Worm (Caenorhabditis elegans) whole organism, L1 larva: ENCODE results near the gene unc-16.
A peak's percentile ranks its signal among the peaks of the same experiment; 100 is the strongest.

ENCODE experiments used
- C04F5.9 ChIP-seq: sonication (generic microtip); optimal IDR thresholded peaks from 2 replicates; lab custom pipeline; 2016; ENCODE audit warnings: missing genetic modification characterization, missing compliant biosample characterization
- C16A3.4 ChIP-seq: fragments of 150-350 bp; optimal IDR thresholded peaks from 2 replicates; lab custom pipeline; 2014; ENCODE audit warnings: missing biosample characterization, missing genetic modification characterization
- C34B4.2 ChIP-seq: sonication (generic microtip); optimal IDR thresholded peaks from 2 replicates; lab custom pipeline; 2017; ENCODE audit warnings: mild to moderate bottlenecking, missing genetic modification characterization, missing compliant biosample characterization
- alr-1 ChIP-seq: fragments of 200-800 bp; sonication (Bioruptor generic); optimal IDR thresholded peaks from 2 replicates; lab custom pipeline; 2018; ENCODE audit warnings: borderline replicate concordance, mild to moderate bottlenecking, missing genetic modification characterization, missing compliant biosample characterization
- aly-2 ChIP-seq: fragments of 150-350 bp; optimal IDR thresholded peaks from 2 replicates; lab custom pipeline; 2014; ENCODE audit warnings: missing biosample characterization, missing genetic modification characterization
- ama-1 ChIP-seq: fragments of 150-350 bp; optimal IDR thresholded peaks from 2 replicates; lab custom pipeline; 2014
- ceh-63 ChIP-seq: fragments of 200-800 bp; sonication (Bioruptor generic); optimal IDR thresholded peaks from 2 replicates; lab custom pipeline; 2018; ENCODE audit warnings: mild to moderate bottlenecking, missing genetic modification characterization, missing compliant biosample characterization
- ceh-8 ChIP-seq: fragments of 200-800 bp; sonication (Bioruptor generic); optimal IDR thresholded peaks from 2 replicates; lab custom pipeline; 2018; ENCODE audit warnings: mild to moderate bottlenecking, missing genetic modification characterization, moderate library complexity, missing compliant biosample characterization
- ceh-82 ChIP-seq, 3 experiments: fragments of 150-350 bp in 1 of 3; sonication (generic microtip) in 2 of 3; optimal IDR thresholded peaks; 2 replicates each; lab custom pipeline; 2014 to 2017; ENCODE audit warnings: missing biosample characterization in 3 of 3, missing genetic modification characterization in 3 of 3
- dpl-1 ChIP-seq, 3 experiments: fragments of 150-350 bp in 2 of 3; sonication (generic microtip) in 1 of 3; optimal IDR thresholded peaks; 2 replicates each; lab custom pipeline; 2014 to 2017; ENCODE audit warnings: missing biosample characterization in 3 of 3, missing genetic modification characterization in 3 of 3, missing genetic modification reagents in 3 of 3
- efl-1 ChIP-seq, 4 experiments: fragments of 150-350 bp; optimal IDR thresholded peaks in 3 of 4; peaks in 1 of 4; 1 replicate in 1 of 4; 2 replicates in 3 of 4; lab custom pipeline; 2014; ENCODE audit warnings: missing biosample characterization in 2 of 4, missing genetic modification characterization in 2 of 4, missing genetic modification reagents in 2 of 4
- efl-3 ChIP-seq: fragments of 200-800 bp; sonication (Bioruptor generic); optimal IDR thresholded peaks from 2 replicates; lab custom pipeline; 2018; ENCODE audit warnings: mild to moderate bottlenecking, missing genetic modification characterization, missing compliant biosample characterization
- egl-13 ChIP-seq: sonication (generic microtip); optimal IDR thresholded peaks from 2 replicates; lab custom pipeline; 2016; ENCODE audit warnings: missing genotype, missing genetic modification reagents, missing genetic modification characterization, missing compliant biosample characterization
- elt-2 ChIP-seq: sonication (generic microtip); optimal IDR thresholded peaks from 2 replicates; lab custom pipeline; 2016; ENCODE audit warnings: missing genetic modification characterization, mild to moderate bottlenecking, inconsistent platforms, missing compliant biosample characterization, missing genetic modification reagents
- elt-3 ChIP-seq, 6 experiments: fragments of 150-350 bp in 1 of 6; sonication (generic microtip); optimal IDR thresholded peaks; 2 replicates each; lab custom pipeline; 2017 to 2018; ENCODE audit warnings: missing biosample characterization in 6 of 6, missing genetic modification characterization in 6 of 6, inconsistent platforms in 1 of 6
- fkh-4 ChIP-seq: sonication (generic microtip); optimal IDR thresholded peaks from 2 replicates; lab custom pipeline; 2016; ENCODE audit warnings: missing compliant biosample characterization, missing genetic modification characterization, borderline replicate concordance
- fkh-8 ChIP-seq: sonication (generic microtip); optimal IDR thresholded peaks from 2 replicates; lab custom pipeline; 2016; ENCODE audit warnings: mild to moderate bottlenecking, missing genetic modification characterization, missing compliant biosample characterization
- hlh-4 ChIP-seq: sonication (generic microtip); optimal IDR thresholded peaks from 2 replicates; lab custom pipeline; 2016; ENCODE audit warnings: mild to moderate bottlenecking, missing genetic modification characterization, missing compliant biosample characterization
- hpl-2 ChIP-seq: fragments of 150-350 bp; optimal IDR thresholded peaks from 2 replicates; lab custom pipeline; 2014; ENCODE audit warnings: missing biosample characterization, missing genetic modification reagents, missing genetic modification characterization
- irx-1 ChIP-seq: sonication (generic microtip); optimal IDR thresholded peaks from 2 replicates; lab custom pipeline; 2016; ENCODE audit warnings: missing genetic modification characterization, missing compliant biosample characterization
- lin-14 ChIP-seq: fragments of 200-800 bp; sonication (Bioruptor generic); optimal IDR thresholded peaks from 2 replicates; lab custom pipeline; 2018; ENCODE audit warnings: mild to moderate bottlenecking, missing genetic modification characterization, moderate library complexity, missing compliant biosample characterization
- lin-39 ChIP-seq: fragments of 150-350 bp; optimal IDR thresholded peaks from 2 replicates; lab custom pipeline; 2014; ENCODE audit warnings: missing biosample characterization, missing genetic modification reagents, missing genetic modification characterization
- lir-3 ChIP-seq: sonication (generic microtip); optimal IDR thresholded peaks from 2 replicates; lab custom pipeline; 2016; ENCODE audit warnings: mild to moderate bottlenecking, missing genetic modification characterization, moderate library complexity, missing compliant biosample characterization; ENCODE audit not compliant: poor library complexity
- lsy-2 ChIP-seq, 2 experiments: fragments of 150-350 bp; optimal IDR thresholded peaks; 2 replicates each; lab custom pipeline; 2014; ENCODE audit warnings: missing biosample characterization in 2 of 2, missing genetic modification characterization in 2 of 2
- mdl-1 ChIP-seq, 2 experiments: fragments of 150-350 bp; optimal IDR thresholded peaks; 2 replicates each; lab custom pipeline; 2014 to 2017; ENCODE audit warnings: missing biosample characterization in 2 of 2, missing genetic modification characterization in 2 of 2, inconsistent platforms in 1 of 2
- nhr-11 ChIP-seq: fragments of 150-350 bp; optimal IDR thresholded peaks from 2 replicates; lab custom pipeline; 2014; ENCODE audit warnings: missing biosample characterization, missing genetic modification characterization
- nhr-19 ChIP-seq: fragments of 200-800 bp; sonication (Bioruptor generic); conservative IDR thresholded peaks from 2 replicates; pipeline ENCODE4 v1.3.6; 2022; ENCODE audit warnings: missing genetic modification characterization, missing compliant biosample characterization
- nhr-237 ChIP-seq: fragments of 150-350 bp; optimal IDR thresholded peaks from 2 replicates; lab custom pipeline; 2014; ENCODE audit warnings: missing biosample characterization, missing genetic modification characterization
- nhr-47 ChIP-seq: sonication (generic microtip); optimal IDR thresholded peaks from 2 replicates; lab custom pipeline; 2016; ENCODE audit warnings: mild to moderate bottlenecking, missing genetic modification characterization, moderate library complexity, missing compliant biosample characterization
- nhr-71 ChIP-seq: sonication (generic microtip); optimal IDR thresholded peaks from 2 replicates; lab custom pipeline; 2016; ENCODE audit warnings: mild to moderate bottlenecking, missing genetic modification characterization, moderate library complexity, missing compliant biosample characterization
- nhr-84 ChIP-seq: sonication (generic microtip); optimal IDR thresholded peaks from 2 replicates; lab custom pipeline; 2017; ENCODE audit warnings: missing biosample characterization, missing genetic modification characterization
- nhr-85 ChIP-seq: sonication (generic microtip); peaks from one replicate; lab custom pipeline; 2016; ENCODE audit warnings: missing genetic modification characterization, inconsistent platforms, missing compliant biosample characterization
- pax-3 ChIP-seq: fragments of 200-800 bp; sonication (Bioruptor generic); optimal IDR thresholded peaks from 2 replicates; lab custom pipeline; 2018; ENCODE audit warnings: mild to moderate bottlenecking, missing genetic modification characterization, moderate library complexity, missing compliant biosample characterization
- snpc-4 ChIP-seq: fragments of 150-350 bp; optimal IDR thresholded peaks from 2 replicates; lab custom pipeline; 2014; ENCODE audit warnings: missing biosample characterization, missing genetic modification characterization
- snu-23 ChIP-seq: sonication (generic microtip); optimal IDR thresholded peaks from 2 replicates; lab custom pipeline; 2016; ENCODE audit warnings: missing genetic modification characterization, missing compliant biosample characterization
- tlp-1 ChIP-seq: fragments of 150-350 bp; optimal IDR thresholded peaks from 2 replicates; lab custom pipeline; 2014; ENCODE audit warnings: missing biosample characterization, missing genetic modification characterization
- unc-130 ChIP-seq: fragments of 150-350 bp; optimal IDR thresholded peaks from 2 replicates; lab custom pipeline; 2017; ENCODE audit warnings: missing biosample characterization, missing genetic modification characterization, inconsistent platforms
- zag-1 ChIP-seq: fragments of 150-350 bp; optimal IDR thresholded peaks from 2 replicates; lab custom pipeline; 2014; ENCODE audit warnings: missing biosample characterization, missing genetic modification characterization
- ztf-4 ChIP-seq: fragments of 150-350 bp; optimal IDR thresholded peaks from 2 replicates; lab custom pipeline; 2014; ENCODE audit warnings: missing biosample characterization, missing genetic modification characterization

The unc-16 gene

DNA sequence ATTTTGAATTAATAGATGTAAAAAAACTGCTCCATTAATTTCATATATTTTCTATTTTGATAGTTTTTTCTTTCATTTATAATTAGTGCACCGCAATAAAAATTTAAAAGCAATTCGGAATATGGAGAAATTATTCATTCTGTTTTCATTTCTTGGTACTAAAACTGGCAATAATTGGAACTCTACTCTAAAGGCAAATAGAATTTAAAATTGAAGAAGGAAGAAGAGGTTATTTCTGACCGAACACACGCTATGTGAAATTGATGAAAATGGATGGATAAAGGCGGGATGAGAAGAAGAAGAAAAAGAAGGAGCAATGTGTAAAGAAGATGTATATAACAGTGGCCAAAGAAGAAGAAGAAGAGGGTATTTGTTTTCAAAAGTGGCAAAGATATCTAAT is 37.2 kb downstream of the unc-16 start:
- TF ChIP-seq lir-3 (no peak), fkh-4 (tag; lab: Kevin White, UChicago) (no peak), C04F5.9 (tag; lab: Kevin White, UChicago) (no peak), nhr-11 (tag; lab: Kevin White, UChicago) (no peak), nhr-237 (no peak), nhr-19 (GFP tag; lab: Robert Waterston, UW) (no peak), C16A3.4 (no peak), C34B4.2 (tag; lab: Kevin White, UChicago) (no peak), ztf-4 (no peak), nhr-85 (tag; lab: Kevin White, UChicago) (no peak), aly-2 (no peak), unc-130 (tag; lab: Kevin White, UChicago) (no peak), efl-3 (GFP tag; lab: Kevin White, UChicago) (no peak), elt-3 (tag; optimal IDR thresholded peaks at IDR 0.05; lab: Kevin White, UChicago) (no peak)
- TF ChIP-seq, all 84 proteins: peak for 0

DNA sequence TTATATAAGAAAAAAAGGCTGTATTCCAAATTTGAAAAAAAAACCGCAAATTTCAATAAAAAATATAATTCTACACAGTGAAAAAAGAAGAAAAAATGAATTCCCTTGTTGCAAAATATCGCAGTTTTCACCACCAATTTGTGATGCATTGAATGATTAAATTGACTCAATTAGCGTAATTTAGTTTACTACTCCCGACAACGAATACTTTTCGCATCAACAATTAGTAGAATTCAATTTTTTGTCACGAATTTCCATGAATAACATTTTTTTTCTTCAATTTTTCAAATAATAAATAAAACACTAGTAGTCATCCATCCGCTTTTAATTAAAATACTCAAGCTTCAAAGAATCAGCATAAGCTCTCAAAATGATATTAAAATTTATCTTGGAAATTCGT is 39.3 kb downstream of the unc-16 start:
- TF ChIP-seq efl-1 (optimal IDR thresholded peaks at IDR 0.05; lab: Kevin White, UChicago), result no peak
- no peak for TF ChIP-seq efl-1 (GFP tag; optimal IDR thresholded peaks at IDR 0.05 in 1 of 2; lab: Kevin White, UChicago)
- TF ChIP-seq ceh-82 (tag; optimal IDR thresholded peaks at IDR 0.05; lab: Kevin White, UChicago), result no peak
- peak; percentile 52 for TF ChIP-seq nhr-71 (tag; lab: Kevin White, UChicago)
- TF ChIP-seq lin-14 (GFP tag; lab: Kevin White, UChicago), result peak; percentile 72
- peak; percentile 36 for TF ChIP-seq nhr-47 (tag; lab: Kevin White, UChicago)
- peak; percentile 5 to 29 for TF ChIP-seq lsy-2 (tag; optimal IDR thresholded peaks at IDR 0.05; lab: Kevin White, UChicago)
- peak; percentile 38 for TF ChIP-seq fkh-8 (tag; lab: Kevin White, UChicago)
- TF ChIP-seq C04F5.9 (tag; lab: Kevin White, UChicago), result no peak
- TF ChIP-seq hpl-2, result no peak
- TF ChIP-seq zag-1, result peak; percentile 6
- TF ChIP-seq ceh-8 (GFP tag; lab: Kevin White, UChicago), result peak; percentile 94
- TF ChIP-seq snpc-4 (tag; lab: Kevin White, UChicago), result no peak

DNA sequence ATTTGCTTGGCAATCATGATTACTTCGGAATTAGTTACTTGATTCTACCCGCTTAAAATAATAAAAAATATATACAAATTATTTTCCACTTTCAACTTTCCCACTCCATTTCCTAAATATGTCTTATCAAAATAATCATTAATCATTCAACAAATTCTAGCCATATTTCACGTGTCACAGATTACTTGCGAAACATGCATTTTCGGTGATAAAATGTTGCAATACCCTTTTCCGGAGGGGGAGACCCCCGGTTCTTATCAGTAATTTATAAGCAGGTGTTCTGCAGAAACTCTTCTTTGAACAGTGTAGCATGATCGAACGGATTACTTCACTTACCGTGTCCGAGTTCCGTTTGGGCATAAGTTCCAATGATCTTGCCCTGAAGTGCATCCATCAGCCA is 44.2 kb downstream of the unc-16 start:
- peak; percentile 83 for TF ChIP-seq elt-2 (tag; lab: Kevin White, UChicago)
- TF ChIP-seq dpl-1 (GFP tag; optimal IDR thresholded peaks at IDR 0.05; lab: Kevin White, UChicago), result no peak
- no peak for TF ChIP-seq ama-1
- TF ChIP-seq alr-1 (tag; lab: Kevin White, UChicago), result no peak
- no peak for TF ChIP-seq nhr-11 (tag; lab: Kevin White, UChicago)
- no peak for TF ChIP-seq zag-1
- TF ChIP-seq tlp-1 (tag; lab: Kevin White, UChicago), result no peak
- TF ChIP-seq pax-3 (tag; lab: Kevin White, UChicago), result no peak
- TF ChIP-seq mdl-1 (tag; optimal IDR thresholded peaks at IDR 0.05; lab: Kevin White, UChicago), result peak in 1 of 2 experiments; percentile 2
- no peak for TF ChIP-seq lin-39
- no peak for TF ChIP-seq egl-13 (tag; lab: Kevin White, UChicago)
- no peak for TF ChIP-seq snu-23 (GFP tag; lab: Kevin White, UChicago)
- no peak for TF ChIP-seq irx-1 (tag; lab: Kevin White, UChicago)
- TF ChIP-seq elt-3 (tag; optimal IDR thresholded peaks at IDR 0.05; lab: Kevin White, UChicago), result no peak
- TF ChIP-seq hlh-4 (tag; lab: Kevin White, UChicago), result no peak
- no peak for TF ChIP-seq nhr-84 (tag; lab: Kevin White, UChicago)

DNA sequence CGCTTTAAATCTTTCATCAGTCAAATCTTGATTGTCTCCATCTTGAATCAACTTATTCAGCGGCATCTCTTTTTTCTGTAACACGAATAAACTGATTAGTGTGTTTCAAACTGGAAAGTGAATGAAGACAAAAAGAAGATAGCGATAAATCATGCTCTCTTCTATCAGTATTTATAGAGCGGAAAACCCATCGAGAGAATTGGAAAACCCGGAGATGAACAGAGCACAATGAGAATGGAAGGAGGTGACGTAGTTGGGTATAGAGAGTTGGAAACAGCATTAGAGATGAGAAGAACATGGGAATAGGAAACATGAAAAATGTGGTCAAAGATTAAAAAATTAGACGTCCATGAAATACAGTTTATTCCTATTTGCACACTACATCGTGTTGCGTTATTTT is 46.1 kb downstream of the unc-16 start, which contains the start of gene acox-1.5:
Gene acox-1.5, minus strand, starts transcription at position 75 of the 400 bp plus-strand sequence.
- no peak for TF ChIP-seq ceh-63 (GFP tag; lab: Kevin White, UChicago)
- TF ChIP-seq elt-2 (tag; lab: Kevin White, UChicago), result peak; percentile 35
